Worm (Caenorhabditis elegans) whole organism, L4 larva: ENCODE results near the gene spe-41.

Experiments
- aly-2 ChIP-seq: sonication (generic microtip); optimal IDR thresholded peaks from 2 replicates; lab custom pipeline; 2018; ENCODE audit warnings: missing biosample characterization, missing genetic modification characterization
- arid-1 ChIP-seq: fragments of 200-800 bp; sonication (Bioruptor generic); conservative IDR thresholded peaks from 2 replicates; pipeline ENCODE4 v1.3.6; 2022; ENCODE audit warnings: missing genetic modification reagents, missing genetic modification characterization, missing compliant biosample characterization
- hlh-30 ChIP-seq: sonication (generic microtip); optimal IDR thresholded peaks from 2 replicates; lab custom pipeline; 2017; ENCODE audit warnings: antibody characterized with exemption, mild to moderate bottlenecking, missing genetic modification characterization, missing compliant biosample characterization; ENCODE audit not compliant: insufficient read depth
- lin-39 ChIP-seq: fragments of 150-350 bp; optimal IDR thresholded peaks from 2 replicates; lab custom pipeline; 2014; ENCODE audit warnings: missing biosample characterization, missing genetic modification reagents, missing genetic modification characterization
- lsy-2 ChIP-seq, 2 experiments: fragments of 150-350 bp in 1 of 2; sonication (generic microtip) in 1 of 2; optimal IDR thresholded peaks; 2 replicates each; lab custom pipeline; 2014 to 2017; ENCODE audit warnings: missing biosample characterization in 2 of 2, missing genetic modification characterization in 2 of 2
- madf-9 ChIP-seq: fragments of 200-800 bp; sonication (Bioruptor generic); conservative IDR thresholded peaks from 2 replicates; pipeline ENCODE4 v1.3.6; 2022; ENCODE audit warnings: missing genetic modification reagents, missing genetic modification characterization, missing compliant biosample characterization
- mxl-3 ChIP-seq: fragments of 200-800 bp; sonication (Bioruptor generic); optimal IDR thresholded peaks from 2 replicates; lab custom pipeline; 2018; ENCODE audit warnings: mild to moderate bottlenecking, missing genetic modification characterization, missing compliant biosample characterization
- nhr-11 ChIP-seq: fragments of 150-350 bp; optimal IDR thresholded peaks from 2 replicates; lab custom pipeline; 2014; ENCODE audit warnings: missing biosample characterization, missing genetic modification characterization
- nhr-25 ChIP-seq: sonication (generic microtip); optimal IDR thresholded peaks from 2 replicates; lab custom pipeline; 2017; ENCODE audit warnings: missing genetic modification characterization, mild to moderate bottlenecking, missing compliant biosample characterization, antibody characterized with exemption, moderate library complexity, borderline replicate concordance; ENCODE audit not compliant: insufficient read depth
- pqm-1 ChIP-seq: sonication (generic microtip); optimal IDR thresholded peaks from 2 replicates; lab custom pipeline; 2017; ENCODE audit warnings: missing biosample characterization, missing genetic modification characterization
- ztf-11 ChIP-seq: fragments of 150-350 bp; optimal IDR thresholded peaks from 2 replicates; lab custom pipeline; 2014; ENCODE audit warnings: missing biosample characterization, missing genetic modification characterization

DNA sequence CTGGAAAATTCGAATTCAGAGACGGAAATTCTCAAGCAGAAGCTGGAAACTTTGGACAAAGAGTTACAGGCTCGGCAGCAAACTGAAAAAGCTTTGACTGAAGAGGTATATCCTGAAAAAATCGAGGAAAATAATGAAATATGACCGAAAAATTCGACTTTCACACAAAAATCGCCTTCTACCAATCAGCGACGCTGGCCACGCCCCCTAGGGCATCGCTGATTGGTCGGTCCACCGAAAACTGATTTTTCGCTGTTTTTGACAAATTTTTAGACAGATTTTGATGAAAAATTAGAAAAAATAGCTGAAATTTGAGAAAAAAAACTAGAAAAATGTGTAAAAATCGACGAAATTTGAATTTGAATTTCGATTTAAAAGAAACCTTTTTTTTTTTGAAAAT lies 25.1 kb downstream of the spe-41 start:
- TF ChIP-seq aly-2 (tag; lab: Kevin White, UChicago) (no peak), lin-39 (tag; lab: Kevin White, UChicago) (no peak), hlh-30 (tag; lab: Kevin White, UChicago) (no peak), lsy-2 (tag; optimal IDR thresholded peaks at IDR 0.05; lab: Kevin White, UChicago) (no peak), ztf-11 (tag; lab: Kevin White, UChicago) (no peak), nhr-11 (tag; lab: Kevin White, UChicago) (no peak), mxl-3 (GFP tag; lab: Kevin White, UChicago) (no peak), madf-9 (no peak), nhr-25 (tag; lab: Kevin White, UChicago) (no peak), pqm-1 (tag; lab: Kevin White, UChicago) (no peak), arid-1 (no peak)
